Worm (Caenorhabditis elegans) whole organism, midembryonic: ENCODE data around the gene spp-24.

Experiments used
- T22C8.4 ChIP-seq: fragments of 200-800 bp; sonication (Bioruptor generic); IDR thresholded peaks from 2 replicates; pipeline ENCODE4 v1.3.6; 2022; ENCODE audit warnings: missing genetic modification characterization, missing compliant biosample characterization
- cog-1 ChIP-seq: sonication (generic microtip); optimal IDR thresholded peaks from 2 replicates; lab custom pipeline; 2016; ENCODE audit warnings: missing genetic modification characterization, missing compliant biosample characterization
- flt-1 ChIP-seq: fragments of 200-800 bp; sonication (Bioruptor generic); IDR thresholded peaks from 2 replicates; pipeline ENCODE4 v1.3.6; 2022; ENCODE audit warnings: missing genetic modification characterization, missing compliant biosample characterization
- klf-2 ChIP-seq: fragments of 200-800 bp; sonication (Bioruptor generic); conservative IDR thresholded peaks from 2 replicates; pipeline ENCODE4 v1.3.6; 2022; ENCODE audit warnings: missing genetic modification reagents, missing genetic modification characterization, missing compliant biosample characterization
- med-1 ChIP-seq: sonication (generic microtip); optimal IDR thresholded peaks from 2 replicates; lab custom pipeline; 2017; ENCODE audit warnings: missing genetic modification characterization, mild to moderate bottlenecking, missing compliant biosample characterization, antibody characterized with exemption, missing genetic modification reagents; ENCODE audit not compliant: insufficient read depth
- ref-1 ChIP-seq: fragments of 200-800 bp; sonication (Bioruptor generic); conservative IDR thresholded peaks from 2 replicates; pipeline ENCODE4 v1.3.6; 2022; ENCODE audit warnings: missing genetic modification reagents, missing genetic modification characterization, missing compliant biosample characterization
- tab-1 ChIP-seq: fragments of 200-800 bp; sonication (Bioruptor generic); IDR thresholded peaks from 2 replicates; pipeline ENCODE4 v1.3.6; 2022; ENCODE audit warnings: missing genetic modification characterization, missing compliant biosample characterization
- ztf-23 ChIP-seq: fragments of 200-800 bp; sonication (Bioruptor generic); IDR thresholded peaks from 2 replicates; pipeline ENCODE4 v1.3.6; 2022; ENCODE audit warnings: missing genetic modification reagents, missing genetic modification characterization, missing compliant biosample characterization
- ztf-29 ChIP-seq: fragments of 200-800 bp; sonication (Bioruptor generic); IDR thresholded peaks from 2 replicates; pipeline ENCODE4 v1.3.6; 2022; ENCODE audit warnings: missing genetic modification reagents, missing genetic modification characterization, missing compliant biosample characterization

Gene spp-24

ce11 chrII:47280-47679 lies 7.9 kb upstream of the spp-24 start, which contains the start of gene C23H3.5:
Gene C23H3.5, plus strand, starts transcription at chrII:47580.
- TF ChIP-seq cog-1 (tag; lab: Kevin White, UChicago) (no peak), ztf-29 (GFP tag; lab: Robert Waterston, UW) (no peak), T22C8.4 (no peak), ztf-23 (GFP tag; lab: Robert Waterston, UW) (no peak), ref-1 (GFP tag; lab: Robert Waterston, UW) (no peak), flt-1 (GFP tag; lab: Robert Waterston, UW) (no peak), klf-2 (GFP tag; lab: Robert Waterston, UW) (no peak), med-1 (GFP tag; lab: Kevin White, UChicago) (no peak), tab-1 (GFP tag; lab: Robert Waterston, UW) (no peak)

DNA sequence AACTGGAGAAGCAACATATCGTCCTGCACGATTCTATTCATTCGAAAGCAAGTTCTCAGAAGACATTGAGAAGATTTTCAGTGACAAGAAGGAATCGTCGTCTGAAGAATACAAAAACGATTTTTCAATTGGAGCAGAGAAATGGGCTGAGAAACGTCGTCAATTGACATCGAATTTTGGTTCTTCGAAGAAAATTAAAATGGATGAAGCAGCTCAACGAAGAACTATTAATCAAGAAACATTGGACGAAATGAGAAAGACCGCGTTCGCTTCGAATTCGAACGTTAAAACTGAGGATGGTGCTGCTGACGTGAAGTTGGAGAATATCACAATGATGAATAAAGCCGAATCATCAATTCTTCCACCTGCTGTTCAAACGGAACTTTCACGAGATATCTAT lies 6.8 kb upstream of the spp-24 start, which contains the start of gene rpt-4:
Gene rpt-4 (minus strand): TSS at position 101 of the 400 bp plus-strand sequence.
- no peak for TF ChIP-seq ztf-29 (GFP tag; lab: Robert Waterston, UW)
- no peak for TF ChIP-seq tab-1 (GFP tag; lab: Robert Waterston, UW)
- no peak for TF ChIP-seq cog-1 (tag; lab: Kevin White, UChicago)
- TF ChIP-seq ref-1 (GFP tag; lab: Robert Waterston, UW): no peak
- TF ChIP-seq med-1 (GFP tag; lab: Kevin White, UChicago): no peak
- TF ChIP-seq T22C8.4: no peak
- TF ChIP-seq ztf-23 (GFP tag; lab: Robert Waterston, UW): no peak
- no peak for TF ChIP-seq flt-1 (GFP tag; lab: Robert Waterston, UW)
- TF ChIP-seq klf-2 (GFP tag; lab: Robert Waterston, UW): no peak

DNA sequence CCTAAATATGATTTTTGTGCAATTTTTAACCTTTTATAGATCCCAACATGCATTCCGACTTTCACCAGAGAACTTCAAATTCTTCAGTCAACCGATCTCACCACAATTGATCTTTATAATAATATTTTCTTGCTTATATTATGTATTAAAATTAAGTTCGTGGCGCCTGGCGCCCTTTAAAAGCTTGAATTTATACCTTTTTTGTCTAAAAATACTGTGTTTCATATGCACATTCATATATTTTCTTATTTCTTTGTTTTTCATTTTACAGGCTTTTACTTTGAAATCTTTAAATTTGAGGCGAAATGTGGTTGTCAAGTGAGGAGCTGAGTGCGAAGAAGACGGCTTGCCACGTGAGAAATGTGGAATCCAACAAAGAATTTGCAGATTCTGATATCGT lies 5.4 kb upstream of the spp-24 start, which contains the start of gene rpoa-49:
Gene rpoa-49 (plus strand): TSS at position 301 of the 400 bp plus-strand sequence.
- TF ChIP-seq med-1 (GFP tag; lab: Kevin White, UChicago) (no peak), ztf-23 (GFP tag; lab: Robert Waterston, UW) (no peak), flt-1 (GFP tag; lab: Robert Waterston, UW) (no peak), ref-1 (GFP tag; lab: Robert Waterston, UW) (no peak), klf-2 (GFP tag; lab: Robert Waterston, UW) (no peak), T22C8.4 (no peak), ztf-29 (GFP tag; lab: Robert Waterston, UW) (no peak), tab-1 (GFP tag; lab: Robert Waterston, UW) (no peak), cog-1 (tag; lab: Kevin White, UChicago) (no peak)

DNA sequence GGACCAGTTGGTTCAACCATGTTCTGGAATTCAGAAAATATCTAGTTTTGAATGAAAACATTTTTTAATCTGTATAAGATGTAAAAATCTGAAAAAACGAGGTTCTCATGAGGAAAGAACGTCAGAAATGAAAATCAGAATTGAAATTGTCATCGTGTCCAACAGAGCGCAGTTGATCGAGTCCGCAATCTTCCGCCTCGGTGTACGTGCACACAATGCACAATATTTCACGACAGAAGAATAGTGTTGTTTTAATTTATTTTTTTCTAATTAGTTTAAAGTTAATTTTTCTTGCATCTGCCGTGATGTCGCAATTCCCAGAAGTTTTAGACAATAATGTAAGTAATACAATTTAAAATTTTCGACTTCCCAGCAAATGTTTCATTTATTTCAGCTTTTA lies 4.3 kb upstream of the spp-24 start, which contains the start of gene nfyc-1:
Gene nfyc-1 (plus strand): TSS at position 268 of the 400 bp plus-strand sequence.
- no peak for TF ChIP-seq cog-1 (tag; lab: Kevin White, UChicago)
- TF ChIP-seq klf-2 (GFP tag; lab: Robert Waterston, UW): no peak
- no peak for TF ChIP-seq med-1 (GFP tag; lab: Kevin White, UChicago)
- no peak for TF ChIP-seq ztf-23 (GFP tag; lab: Robert Waterston, UW)
- TF ChIP-seq ref-1 (GFP tag; lab: Robert Waterston, UW): no peak
- TF ChIP-seq T22C8.4: no peak
- TF ChIP-seq tab-1 (GFP tag; lab: Robert Waterston, UW): no peak
- TF ChIP-seq flt-1 (GFP tag; lab: Robert Waterston, UW): no peak
- no peak for TF ChIP-seq ztf-29 (GFP tag; lab: Robert Waterston, UW)

- TF ChIP-seq ztf-29 (GFP tag; lab: Robert Waterston, UW): no peak
- TF ChIP-seq flt-1 (GFP tag; lab: Robert Waterston, UW): no peak
- TF ChIP-seq klf-2 (GFP tag; lab: Robert Waterston, UW): no peak
- no peak for TF ChIP-seq ref-1 (GFP tag; lab: Robert Waterston, UW)
- TF ChIP-seq T22C8.4: no peak
- TF ChIP-seq med-1 (GFP tag; lab: Kevin White, UChicago): no peak
- no peak for TF ChIP-seq cog-1 (tag; lab: Kevin White, UChicago)
- no peak for TF ChIP-seq tab-1 (GFP tag; lab: Robert Waterston, UW)
- no peak for TF ChIP-seq ztf-23 (GFP tag; lab: Robert Waterston, UW)
Measured at ce11 chrII:41914-42313, 2.6 kb upstream of the spp-24 start, which contains the start of gene F23F1.10. Gene F23F1.10, minus strand, starts transcription at chrII:41982.

ce11 chrII:37213-37612 lies 2.1 kb downstream of the spp-24 start, which contains the start of gene F23F1.6:
Gene F23F1.6, minus strand, starts transcription at chrII:37313.
- TF ChIP-seq flt-1 (GFP tag; lab: Robert Waterston, UW) (no peak), cog-1 (tag; lab: Kevin White, UChicago) (no peak), ztf-29 (GFP tag; lab: Robert Waterston, UW) (no peak), klf-2 (GFP tag; lab: Robert Waterston, UW) (no peak), ztf-23 (GFP tag; lab: Robert Waterston, UW) (no peak)

DNA sequence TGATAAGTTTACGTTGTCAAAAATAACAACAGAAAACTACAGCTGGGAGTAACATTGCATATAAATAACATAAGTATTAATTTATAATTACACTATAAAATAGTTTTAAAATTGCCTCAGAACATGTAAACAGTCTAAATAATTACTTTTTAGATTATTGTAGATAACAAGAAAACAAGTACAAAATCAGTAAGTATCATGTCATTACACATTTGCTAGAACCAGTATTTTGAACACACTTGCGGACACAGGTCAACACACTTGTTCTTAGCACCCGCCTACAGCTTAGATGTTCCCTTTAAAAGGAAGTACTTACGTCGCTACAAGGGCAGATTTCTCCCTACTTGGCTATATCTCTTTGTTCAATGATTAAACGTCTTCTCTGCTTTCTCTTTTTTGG lies 5.4 kb downstream of the spp-24 start, which contains the start of gene F23F1.2:
Gene F23F1.2 (plus strand): TSS at position 301 of the 400 bp plus-strand sequence.
- TF ChIP-seq klf-2 (GFP tag; lab: Robert Waterston, UW) (no peak), med-1 (GFP tag; lab: Kevin White, UChicago) (no peak), ztf-23 (GFP tag; lab: Robert Waterston, UW) (no peak), cog-1 (tag; lab: Kevin White, UChicago) (no peak), ref-1 (GFP tag; lab: Robert Waterston, UW) (no peak), T22C8.4 (no peak), flt-1 (GFP tag; lab: Robert Waterston, UW) (no peak), ztf-29 (GFP tag; lab: Robert Waterston, UW) (no peak), tab-1 (GFP tag; lab: Robert Waterston, UW) (no peak)

DNA sequence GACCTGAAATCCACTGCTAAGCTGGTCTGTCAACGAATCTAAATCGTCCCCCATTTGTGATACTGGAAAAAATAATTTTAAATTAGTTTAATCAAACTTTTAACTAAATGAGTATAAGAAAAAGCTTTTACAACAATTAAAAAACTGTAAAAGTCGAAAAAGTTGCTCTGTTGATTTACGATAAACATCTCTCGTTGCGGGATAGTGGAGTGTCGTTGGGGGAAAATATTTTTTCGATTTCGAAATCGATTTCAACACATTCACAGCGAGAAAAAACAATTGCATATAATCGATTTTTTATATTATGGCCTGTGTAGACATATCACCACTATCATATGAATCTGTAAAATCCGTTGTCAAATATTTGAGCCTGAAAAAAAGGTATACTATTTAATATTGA lies 7.8 kb downstream of the spp-24 start, which contains the start of the genes F23F1.5 and fbxc-54:
Gene F23F1.5 (minus strand): TSS at position 64 of the 400 bp plus-strand sequence.
Gene fbxc-54 (plus strand): TSS at position 199 of the 400 bp plus-strand sequence.
- no peak for TF ChIP-seq med-1 (GFP tag; lab: Kevin White, UChicago)
- no peak for TF ChIP-seq ztf-29 (GFP tag; lab: Robert Waterston, UW)
- TF ChIP-seq flt-1 (GFP tag; lab: Robert Waterston, UW): no peak
- no peak for TF ChIP-seq cog-1 (tag; lab: Kevin White, UChicago)
- no peak for TF ChIP-seq ref-1 (GFP tag; lab: Robert Waterston, UW)
- no peak for TF ChIP-seq tab-1 (GFP tag; lab: Robert Waterston, UW)
- TF ChIP-seq ztf-23 (GFP tag; lab: Robert Waterston, UW): no peak
- TF ChIP-seq klf-2 (GFP tag; lab: Robert Waterston, UW): no peak
- TF ChIP-seq T22C8.4: no peak
